Worm (Caenorhabditis elegans) whole organism, mixed stage, embryonic: Measurements from ENCODE around the gene srbc-83.

ENCODE experiments used
- elt-3 ChIP-seq: fragments of 150-350 bp; optimal IDR thresholded peaks from 2 replicates; lab custom pipeline; 2014; ENCODE audit warnings: missing biosample characterization, missing genetic modification characterization
- lin-32 ChIP-seq: fragments of 200-800 bp; sonication (Bioruptor generic); optimal IDR thresholded peaks from 2 replicates; lab custom pipeline; 2018; ENCODE audit warnings: mild to moderate bottlenecking, missing genetic modification characterization, missing compliant biosample characterization
- nhr-2 ChIP-seq: fragments of 150-350 bp; optimal IDR thresholded peaks from 2 replicates; lab custom pipeline; 2014; ENCODE audit warnings: missing biosample characterization, missing genetic modification characterization

- TF ChIP-seq nhr-2 (tag; lab: Kevin White, UChicago) (no peak), lin-32 (GFP tag; lab: Kevin White, UChicago) (no peak), elt-3 (tag; lab: Kevin White, UChicago) (no peak)
Measured at ce11 chrV:16315004-16315403, 17.8 kb downstream of the srbc-83 start, which contains the start of gene str-214.
